Fruit fly (Drosophila melanogaster) whole organism, embryonic: ENCODE data around the gene CG4338.

Experiments used
- CG10209 ChIP-seq: fragments of 200-800 bp; sonication (Bioruptor generic); optimal IDR thresholded peaks from 3 replicates; lab custom pipeline; 2017; ENCODE audit warnings: missing biosample characterization, mild to moderate bottlenecking, missing genetic modification characterization, missing genetic modification reagents
- CG18262 ChIP-seq: fragments of 200-800 bp; optimal IDR thresholded peaks from 3 replicates; lab custom pipeline; 2019; ENCODE audit warnings: missing biosample characterization, mild to moderate bottlenecking, missing genetic modification characterization, moderate library complexity
- CG32772 ChIP-seq: fragments of 200-800 bp; sonication (Bioruptor generic); IDR thresholded peaks from 2 replicates; pipeline ENCODE4 v1.3.6; 2022; ENCODE audit warnings: missing biosample characterization, missing genetic modification characterization
- CG9609 ChIP-seq: fragments of 200-800 bp; sonication (Bioruptor generic); optimal IDR thresholded peaks from 3 replicates; lab custom pipeline; 2016; ENCODE audit warnings: missing biosample characterization, missing genetic modification characterization
- D19B ChIP-seq: fragments of 200-800 bp; sonication (Bioruptor generic); optimal IDR thresholded peaks from 2 replicates; lab custom pipeline; 2017; ENCODE audit warnings: missing biosample characterization, mild to moderate bottlenecking, missing genetic modification characterization
- Nf-YC ChIP-seq: fragments of 200-800 bp; optimal IDR thresholded peaks from 3 replicates; lab custom pipeline; 2019; ENCODE audit warnings: missing biosample characterization, mild to moderate bottlenecking, missing genetic modification characterization, moderate library complexity
- al ChIP-seq: fragments of 200-800 bp; sonication (Bioruptor generic); IDR thresholded peaks from 2 replicates; pipeline ENCODE4 v1.3.6; 2022; ENCODE audit warnings: missing biosample characterization, missing genetic modification characterization
- ci ChIP-seq: fragments of 200-800 bp; sonication (Bioruptor generic); IDR thresholded peaks from 3 replicates; pipeline ENCODE4 v1.3.6; 2022; ENCODE audit warnings: missing biosample characterization, missing genetic modification characterization
- h ChIP-seq: fragments of >200 bp; optimal IDR thresholded peaks from 2 replicates; lab custom pipeline; 2017
- her ChIP-seq: fragments of 200-800 bp; sonication (Bioruptor generic); optimal IDR thresholded peaks from 2 replicates; lab custom pipeline; 2016; ENCODE audit warnings: missing biosample characterization, missing genetic modification characterization
- hkb ChIP-seq, 2 experiments: fragments of 200-800 bp in 1 of 2; fragments of >200 bp in 1 of 2; sonication (Bioruptor generic) in 1 of 2; IDR thresholded peaks in 1 of 2; optimal IDR thresholded peaks in 1 of 2; 2 replicates each; pipeline versions ENCODE4 v1.3.6 to Lab custom; 2017 to 2022; ENCODE audit warnings: missing biosample characterization in 1 of 2, missing genetic modification characterization in 1 of 2
- so ChIP-seq: fragments of 200-800 bp; sonication (Bioruptor generic); IDR thresholded peaks from 3 replicates; pipeline ENCODE4 v1.3.6; 2022; ENCODE audit warnings: missing biosample characterization, missing genetic modification characterization

dm6 chr3R:15262710-15263672 is 12.3 kb upstream of the CG4338 start, which contains the start of the genes eIF2gamma and Set:
- no peak for TF ChIP-seq CG32772
- TF ChIP-seq Nf-YC (tag; lab: Kevin White, UChicago) = no peak
- no peak for TF ChIP-seq hkb (optimal IDR thresholded peaks at IDR 0.05; lab: Kevin White, UChicago)
- TF ChIP-seq hkb (GFP tag; IDR thresholded peaks at IDR 0.05; lab: Robert Waterston, UW) = no peak
- peak; percentile 51 for TF ChIP-seq CG9609 (GFP tag; lab: Kevin White, UChicago)
- 0 out of 3 replicates have a peak, but pooled peaks have one; percentile 55 for TF ChIP-seq ci (GFP tag; lab: Robert Waterston, UW)
- no peak for TF ChIP-seq so
- TF ChIP-seq D19B (GFP tag; lab: Kevin White, UChicago) = no peak
- TF ChIP-seq al (GFP tag; lab: Robert Waterston, UW) = peak; percentile 45
- TF ChIP-seq her (GFP tag; lab: Kevin White, UChicago) = peak; percentile 28
- TF ChIP-seq CG10209 = no peak
- no peak for TF ChIP-seq h (lab: Kevin White, UChicago)
- no peak for TF ChIP-seq CG18262 (tag; lab: Kevin White, UChicago)
